Worm (Caenorhabditis elegans): ENCODE data around the gene R05A10.1.

ce11 chrIV:14215777-14216176 is 33.6 kb downstream of the R05A10.1 start:
- TF ChIP-seq lin-39 (tag; optimal IDR thresholded peaks at IDR 0.05) (no peak), zag-1 (tag; optimal IDR thresholded peaks at IDR 0.05) (no peak), nhr-23 (tag; optimal IDR thresholded peaks at IDR 0.05) (no peak), fos-1 (tag; optimal IDR thresholded peaks at IDR 0.05) (no peak)
